Worm (Caenorhabditis elegans): ENCODE data around the gene acdh-11.

Gene acdh-11

DNA sequence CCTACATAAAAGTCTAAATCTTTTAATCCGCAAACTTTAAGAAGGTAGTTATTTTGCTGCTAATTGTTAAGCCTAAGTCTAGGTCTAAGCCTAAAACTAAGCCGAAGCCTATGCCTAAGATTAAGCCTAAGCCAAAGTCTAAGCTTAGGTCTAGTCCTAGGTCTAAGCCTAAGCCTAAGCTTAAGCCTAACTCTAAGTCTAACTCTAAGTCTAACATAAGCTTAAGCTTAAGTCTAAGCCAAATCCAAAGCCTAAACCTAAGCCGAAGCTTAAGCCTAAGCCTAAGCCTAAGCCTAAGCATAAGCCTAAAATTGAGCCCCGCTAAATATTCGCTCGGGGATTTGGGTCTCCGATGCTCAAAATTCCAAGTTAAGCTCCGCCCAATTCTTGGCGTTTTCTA, 44.8 kb upstream of the acdh-11 start:
- TF ChIP-seq fkh-2 (tag; optimal IDR thresholded peaks at IDR 0.05) (no peak), ama-1 (optimal IDR thresholded peaks at IDR 0.05) (no peak), ceh-28 (tag; optimal IDR thresholded peaks at IDR 0.05) (no peak), ztf-4 (tag; optimal IDR thresholded peaks at IDR 0.05) (no peak), mdl-1 (tag; optimal IDR thresholded peaks at IDR 0.05) (no peak), lin-39 (tag; optimal IDR thresholded peaks at IDR 0.05) (no peak), ceh-82 (tag; optimal IDR thresholded peaks at IDR 0.05) (no peak)

ce11 chrIII:10523025-10523424, 43.0 kb upstream of the acdh-11 start:
- peak; percentile 64 for TF ChIP-seq elt-1 (tag; optimal IDR thresholded peaks at IDR 0.05)
- TF ChIP-seq egl-27 (tag; optimal IDR thresholded peaks at IDR 0.05) = no peak
- no peak for TF ChIP-seq jun-1 (tag; optimal IDR thresholded peaks at IDR 0.05)
- TF ChIP-seq tbx-2 (tag; optimal IDR thresholded peaks at IDR 0.05) = no peak
- no peak for TF ChIP-seq nhr-25 (tag; optimal IDR thresholded peaks at IDR 0.05)
- TF ChIP-seq mml-1 (tag; optimal IDR thresholded peaks at IDR 0.05) = no peak

ce11 chrIII:10524823-10525222, 41.2 kb upstream of the acdh-11 start:
- peak; percentile 60 for TF ChIP-seq snpc-4 (tag; optimal IDR thresholded peaks at IDR 0.05)
- no peak for TF ChIP-seq lin-39 (tag; optimal IDR thresholded peaks at IDR 0.05)
- TF ChIP-seq jun-1 (tag; optimal IDR thresholded peaks at IDR 0.05) = no peak

DNA sequence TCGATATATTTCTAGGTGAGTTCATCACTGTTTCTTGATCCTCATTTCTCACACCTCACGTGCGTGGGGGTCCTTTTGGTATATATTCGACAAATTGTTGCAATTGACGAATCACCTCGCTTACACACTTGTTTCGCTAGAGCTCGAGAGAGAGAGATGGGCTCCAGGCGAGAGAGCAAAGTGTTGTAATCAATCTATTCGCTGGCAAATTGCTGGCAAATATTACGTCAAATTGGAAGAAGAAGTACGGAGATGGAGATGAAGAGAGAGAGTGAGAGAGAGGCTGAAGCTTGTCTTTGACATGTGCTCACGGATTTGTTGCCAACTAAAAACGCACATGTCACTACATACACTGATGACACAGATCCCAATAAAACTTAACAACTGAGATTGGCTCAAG, 40.1 kb upstream of the acdh-11 start:
- TF ChIP-seq elt-1 (tag; optimal IDR thresholded peaks at IDR 0.05) (no peak), nhr-12 (tag; optimal IDR thresholded peaks at IDR 0.05) (no peak), nhr-11 (tag; optimal IDR thresholded peaks at IDR 0.05) (peak; percentile 50), egl-5 (tag; optimal IDR thresholded peaks at IDR 0.05) (peak; percentile 34), ceh-28 (tag; optimal IDR thresholded peaks at IDR 0.05) (no peak), lin-39 (tag; optimal IDR thresholded peaks at IDR 0.05) (peak; percentile 76), nfya-1 (tag; optimal IDR thresholded peaks at IDR 0.05; ENCODE audit: insufficient read depth) (peak; percentile 41), fos-1 (tag; optimal IDR thresholded peaks at IDR 0.05) (no peak), nhr-77 (tag; optimal IDR thresholded peaks at IDR 0.05) (no peak), eor-1 (tag; optimal IDR thresholded peaks at IDR 0.05) (no peak), ZK546.5 (tag; optimal IDR thresholded peaks at IDR 0.05) (no peak), aly-2 (tag; optimal IDR thresholded peaks at IDR 0.05) (no peak), mml-1 (tag; optimal IDR thresholded peaks at IDR 0.05) (no peak), nhr-43 (tag; optimal IDR thresholded peaks at IDR 0.05; ENCODE audit: poor library complexity, severe bottlenecking) (no peak), ama-1 (optimal IDR thresholded peaks at IDR 0.05) (no peak), pha-4 (tag; optimal IDR thresholded peaks at IDR 0.05) (no peak)

DNA sequence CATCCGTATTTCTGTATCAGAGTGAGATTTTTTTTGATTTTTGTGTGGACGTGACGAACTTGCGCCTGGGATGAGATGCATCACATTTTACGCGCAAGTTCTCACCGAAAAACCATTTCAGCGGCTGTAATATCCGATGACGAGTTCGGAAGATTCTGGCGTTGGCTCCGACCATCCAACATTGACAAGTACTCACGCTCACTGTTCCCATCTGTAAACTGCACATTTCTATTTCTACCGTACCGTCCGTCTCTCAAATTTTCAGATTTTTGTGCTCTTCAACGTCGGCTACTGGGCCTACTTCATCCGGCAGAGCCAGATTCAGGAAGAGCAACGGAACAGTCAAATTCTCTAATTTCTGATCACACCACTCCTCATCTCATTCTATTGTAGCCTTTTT, 38.6 kb upstream of the acdh-11 start:
- TF ChIP-seq unc-62 (GFP tag; optimal IDR thresholded peaks at IDR 0.05) = no peak
- TF ChIP-seq sea-2 (GFP tag; optimal IDR thresholded peaks at IDR 0.05) = no peak

ce11 chrIII:10533310-10533709, 32.7 kb upstream of the acdh-11 start:
- no peak for TF ChIP-seq mml-1 (tag; optimal IDR thresholded peaks at IDR 0.05)
- TF ChIP-seq nhr-76 (tag; optimal IDR thresholded peaks at IDR 0.05) = no peak
- no peak for TF ChIP-seq unc-39 (tag; optimal IDR thresholded peaks at IDR 0.05)
- peak; percentile 57 for TF ChIP-seq nhr-25 (tag; optimal IDR thresholded peaks at IDR 0.05)
- TF ChIP-seq snpc-4 (tag; optimal IDR thresholded peaks at IDR 0.05) = no peak
- peak; percentile 43 for TF ChIP-seq nhr-23 (tag; optimal IDR thresholded peaks at IDR 0.05)
- TF ChIP-seq nhr-237 (tag; optimal IDR thresholded peaks at IDR 0.05) = no peak
- peak; percentile 22 for TF ChIP-seq nfya-1 (tag; optimal IDR thresholded peaks at IDR 0.05; ENCODE audit: insufficient read depth)
- no peak for TF ChIP-seq egl-27 (tag; optimal IDR thresholded peaks at IDR 0.05)
- peak; percentile 22 for TF ChIP-seq ceh-28 (tag; optimal IDR thresholded peaks at IDR 0.05)
- TF ChIP-seq fos-1 (tag; optimal IDR thresholded peaks at IDR 0.05) = peak; percentile 16
- TF ChIP-seq mdl-1 (tag; optimal IDR thresholded peaks at IDR 0.05) = no peak
- no peak for TF ChIP-seq ceh-82 (tag; optimal IDR thresholded peaks at IDR 0.05)
- TF ChIP-seq nhr-12 (tag; optimal IDR thresholded peaks at IDR 0.05) = no peak
- TF ChIP-seq ama-1 (optimal IDR thresholded peaks at IDR 0.05) = no peak
- TF ChIP-seq nhr-77 (tag; optimal IDR thresholded peaks at IDR 0.05) = no peak
- no peak for TF ChIP-seq ceh-16 (tag; optimal IDR thresholded peaks at IDR 0.05)
- TF ChIP-seq pha-4 (tag; optimal IDR thresholded peaks at IDR 0.05) = no peak
- TF ChIP-seq elt-3 (tag; optimal IDR thresholded peaks at IDR 0.05) = peak in 2 of 3 experiments; percentile 32 to 77
- peak; percentile 95 for TF ChIP-seq elt-2 (tag; optimal IDR thresholded peaks at IDR 0.05)
- TF ChIP-seq tbx-2 (tag; optimal IDR thresholded peaks at IDR 0.05) = no peak
- TF ChIP-seq zag-1 (tag; optimal IDR thresholded peaks at IDR 0.05) = no peak
- no peak for TF ChIP-seq egl-5 (tag; optimal IDR thresholded peaks at IDR 0.05)
- no peak for TF ChIP-seq nhr-67 (tag; optimal IDR thresholded peaks at IDR 0.05)
- no peak for TF ChIP-seq ztf-4 (tag; optimal IDR thresholded peaks at IDR 0.05)
- no peak for TF ChIP-seq lin-39 (tag; optimal IDR thresholded peaks at IDR 0.05)
- TF ChIP-seq hmg-11 (tag; optimal IDR thresholded peaks at IDR 0.05) = no peak
- TF ChIP-seq R02D3.7 (tag; optimal IDR thresholded peaks at IDR 0.05) = no peak
- no peak for TF ChIP-seq ZK546.5 (tag; optimal IDR thresholded peaks at IDR 0.05)
- no peak for TF ChIP-seq nhr-28 (tag; optimal IDR thresholded peaks at IDR 0.05)
- TF ChIP-seq nhr-11 (tag; optimal IDR thresholded peaks at IDR 0.05) = no peak
- TF ChIP-seq fkh-10 (GFP tag; optimal IDR thresholded peaks at IDR 0.05) = no peak
- TF ChIP-seq ceh-9 (tag; optimal IDR thresholded peaks at IDR 0.05) = no peak
- TF ChIP-seq nhr-43 (tag; optimal IDR thresholded peaks at IDR 0.05; ENCODE audit: poor library complexity, severe bottlenecking) = peak; percentile 40
